Worm (Caenorhabditis elegans) whole organism, L4 larva: ENCODE data around the gene T25B9.1.

ENCODE experiments used
- D1046.2 ChIP-seq: fragments of 200-800 bp; sonication (Bioruptor generic); IDR thresholded peaks from 2 replicates; pipeline ENCODE4 v1.3.6; 2022; ENCODE audit warnings: missing genetic modification characterization, missing compliant biosample characterization
- F10B5.3 ChIP-seq: sonication (generic microtip); optimal IDR thresholded peaks from 2 replicates; lab custom pipeline; 2016; ENCODE audit warnings: mild to moderate bottlenecking, missing genetic modification characterization, missing compliant biosample characterization
- F49E8.2 ChIP-seq: sonication (generic microtip); optimal IDR thresholded peaks from 2 replicates; lab custom pipeline; 2016; ENCODE audit warnings: missing compliant biosample characterization, mild to moderate bottlenecking, missing genetic modification characterization, borderline replicate concordance
- T20F7.1 ChIP-seq: fragments of 200-800 bp; sonication (Bioruptor generic); optimal IDR thresholded peaks from 2 replicates; lab custom pipeline; 2018; ENCODE audit warnings: mild to moderate bottlenecking, missing genetic modification characterization, missing compliant biosample characterization
- Y48G9A.11 ChIP-seq: fragments of 200-800 bp; sonication (Bioruptor generic); IDR thresholded peaks from 2 replicates; pipeline ENCODE4 v1.3.6; 2022; ENCODE audit warnings: missing genetic modification reagents, missing genetic modification characterization, missing compliant biosample characterization
- Y75B8A.6 ChIP-seq: fragments of 200-800 bp; sonication (Bioruptor generic); IDR thresholded peaks from 2 replicates; pipeline ENCODE4 v1.3.6; 2022; ENCODE audit warnings: missing genetic modification reagents, missing genetic modification characterization, missing compliant biosample characterization
- aha-1 ChIP-seq: fragments of 150-350 bp; peaks from one replicate; lab custom pipeline; 2014; ENCODE audit warnings: missing biosample characterization, missing genetic modification characterization
- ama-1 ChIP-seq: fragments of 150-350 bp; optimal IDR thresholded peaks from 2 replicates; lab custom pipeline; 2014; ENCODE audit warnings: inconsistent platforms, mixed read lengths
- ceh-44 ChIP-seq: fragments of 200-800 bp; sonication (Bioruptor generic); IDR thresholded peaks from 2 replicates; pipeline ENCODE4 v1.3.6; 2022; ENCODE audit warnings: missing genetic modification reagents, missing genetic modification characterization, missing compliant biosample characterization
- ctbp-1 ChIP-seq: fragments of 200-800 bp; sonication (Bioruptor generic); IDR thresholded peaks from 2 replicates; pipeline ENCODE4 v1.3.6; 2022; ENCODE audit warnings: missing genetic modification reagents, missing genetic modification characterization, missing compliant biosample characterization
- daf-12 ChIP-seq: fragments of 150-350 bp; optimal IDR thresholded peaks from 2 replicates; lab custom pipeline; 2014; ENCODE audit warnings: missing biosample characterization, missing genetic modification reagents, missing genetic modification characterization
- daf-16 ChIP-seq, 3 experiments: sonication (generic microtip); optimal IDR thresholded peaks; 2 replicates each; lab custom pipeline; 2016 to 2017; ENCODE audit warnings: missing genetic modification characterization in 3 of 3, missing genetic modification reagents in 3 of 3, mild to moderate bottlenecking in 2 of 3, missing compliant biosample characterization in 2 of 3, missing biosample characterization in 1 of 3, moderate library complexity in 1 of 3
- dmd-6 ChIP-seq: fragments of 200-800 bp; sonication (Bioruptor generic); IDR thresholded peaks from 2 replicates; pipeline ENCODE4 v1.3.6; 2022; ENCODE audit warnings: missing genetic modification reagents, missing genetic modification characterization, missing compliant biosample characterization
- dmd-8 ChIP-seq: fragments of 200-800 bp; sonication (Bioruptor generic); IDR thresholded peaks from 2 replicates; pipeline ENCODE4 v1.3.6; 2022; ENCODE audit warnings: missing genetic modification characterization, missing compliant biosample characterization
- dmd-9 ChIP-seq: fragments of 200-800 bp; sonication (Bioruptor generic); IDR thresholded peaks from 2 replicates; pipeline ENCODE4 v1.3.6; 2022; ENCODE audit warnings: missing genetic modification reagents, missing genetic modification characterization, missing compliant biosample characterization
- dpl-1 ChIP-seq: fragments of 150-350 bp; optimal IDR thresholded peaks from 2 replicates; lab custom pipeline; 2014; ENCODE audit warnings: missing biosample characterization, missing genetic modification reagents, missing genetic modification characterization
- duxl-1 ChIP-seq: sonication (generic microtip); optimal IDR thresholded peaks from 2 replicates; lab custom pipeline; 2016; ENCODE audit warnings: mild to moderate bottlenecking, missing genetic modification characterization, moderate library complexity, missing compliant biosample characterization; ENCODE audit not compliant: poor library complexity
- dve-1 ChIP-seq: sonication (generic microtip); optimal IDR thresholded peaks from 2 replicates; lab custom pipeline; 2017; ENCODE audit warnings: antibody characterized with exemption, mild to moderate bottlenecking, missing genetic modification characterization, missing compliant biosample characterization; ENCODE audit not compliant: insufficient read depth
- egl-27 ChIP-seq: sonication (generic microtip); optimal IDR thresholded peaks from 3 replicates; lab custom pipeline; 2017; ENCODE audit warnings: missing biosample characterization, missing genetic modification reagents, missing genetic modification characterization
- egl-43 ChIP-seq: fragments of 200-800 bp; sonication (Bioruptor generic); IDR thresholded peaks from 2 replicates; pipeline ENCODE4 v1.3.6; 2022; ENCODE audit warnings: missing genetic modification reagents, missing genetic modification characterization, missing compliant biosample characterization
- hlh-30 ChIP-seq: sonication (generic microtip); optimal IDR thresholded peaks from 2 replicates; lab custom pipeline; 2017; ENCODE audit warnings: antibody characterized with exemption, mild to moderate bottlenecking, missing genetic modification characterization, missing compliant biosample characterization; ENCODE audit not compliant: insufficient read depth
- lim-7 ChIP-seq: fragments of 200-800 bp; sonication (Bioruptor generic); IDR thresholded peaks from 2 replicates; pipeline ENCODE4 v1.3.6; 2022; ENCODE audit warnings: missing genetic modification characterization, missing compliant biosample characterization
- lin-1 ChIP-seq: fragments of 200-800 bp; sonication (Bioruptor generic); IDR thresholded peaks from 2 replicates; pipeline ENCODE4 v1.3.6; 2022; ENCODE audit warnings: missing genetic modification reagents, missing genetic modification characterization, missing compliant biosample characterization
- lin-29 ChIP-seq: fragments of 200-800 bp; sonication (Bioruptor generic); IDR thresholded peaks from 2 replicates; pipeline ENCODE4 v1.3.6; 2022; ENCODE audit warnings: missing genetic modification reagents, missing genetic modification characterization, missing compliant biosample characterization
- lsy-2 ChIP-seq, 2 experiments: fragments of 150-350 bp in 1 of 2; sonication (generic microtip) in 1 of 2; optimal IDR thresholded peaks; 2 replicates each; lab custom pipeline; 2014 to 2017; ENCODE audit warnings: missing biosample characterization in 2 of 2, missing genetic modification characterization in 2 of 2
- madf-5 ChIP-seq, 2 experiments: fragments of 200-800 bp; sonication (Bioruptor generic); IDR thresholded peaks; 2 replicates each; pipeline ENCODE4 v1.3.6; 2022; ENCODE audit warnings: missing compliant biosample characterization in 2 of 2, missing genetic modification characterization in 2 of 2
- mdt-29 ChIP-seq: fragments of 200-800 bp; sonication (Bioruptor generic); IDR thresholded peaks from 2 replicates; pipeline ENCODE4 v1.3.6; 2022; ENCODE audit warnings: missing genetic modification reagents, missing genetic modification characterization, missing compliant biosample characterization
- mep-1 ChIP-seq: fragments of 150-350 bp; sonication (generic microtip); optimal IDR thresholded peaks from 3 replicates; lab custom pipeline; 2014; ENCODE audit warnings: missing biosample characterization, missing genetic modification characterization
- mxl-2 ChIP-seq: fragments of 200-800 bp; sonication (Bioruptor generic); conservative IDR thresholded peaks from 2 replicates; pipeline ENCODE4 v1.3.6; 2022; ENCODE audit warnings: missing genetic modification reagents, missing genetic modification characterization, missing compliant biosample characterization
- mxl-3 ChIP-seq: fragments of 200-800 bp; sonication (Bioruptor generic); optimal IDR thresholded peaks from 2 replicates; lab custom pipeline; 2018; ENCODE audit warnings: mild to moderate bottlenecking, missing genetic modification characterization, missing compliant biosample characterization
- nhr-10 ChIP-seq: fragments of 150-350 bp; optimal IDR thresholded peaks from 2 replicates; lab custom pipeline; 2014; ENCODE audit warnings: missing biosample characterization, missing genetic modification characterization
- nhr-102 ChIP-seq: sonication (generic microtip); optimal IDR thresholded peaks from 2 replicates; lab custom pipeline; 2016; ENCODE audit warnings: mild to moderate bottlenecking, missing genetic modification characterization, moderate library complexity, missing compliant biosample characterization
- nhr-41 ChIP-seq: fragments of 200-800 bp; sonication (Bioruptor generic); IDR thresholded peaks from 2 replicates; pipeline ENCODE4 v1.3.6; 2022; ENCODE audit warnings: missing genetic modification reagents, missing genetic modification characterization, missing compliant biosample characterization
- nhr-42 ChIP-seq: fragments of 200-800 bp; sonication (Bioruptor generic); IDR thresholded peaks from 2 replicates; pipeline ENCODE4 v1.3.6; 2022; ENCODE audit warnings: missing genetic modification characterization, missing compliant biosample characterization
- nhr-76 ChIP-seq: fragments of 150-350 bp; optimal IDR thresholded peaks from 2 replicates; lab custom pipeline; 2014; ENCODE audit warnings: missing biosample characterization, missing genetic modification characterization
- pqm-1 ChIP-seq: sonication (generic microtip); optimal IDR thresholded peaks from 2 replicates; lab custom pipeline; 2017; ENCODE audit warnings: missing biosample characterization, missing genetic modification characterization
- saeg-2 ChIP-seq: fragments of 200-800 bp; sonication (Bioruptor generic); IDR thresholded peaks from 2 replicates; pipeline ENCODE4 v1.3.6; 2022; ENCODE audit warnings: missing genetic modification reagents, missing genetic modification characterization, missing compliant biosample characterization
- set-16 ChIP-seq: fragments of 200-800 bp; sonication (Bioruptor generic); IDR thresholded peaks from 2 replicates; pipeline ENCODE4 v1.3.6; 2022; ENCODE audit warnings: missing genetic modification reagents, missing genetic modification characterization, missing compliant biosample characterization
- snpc-1.2 ChIP-seq: fragments of 200-800 bp; sonication (Bioruptor generic); IDR thresholded peaks from 2 replicates; pipeline ENCODE4 v1.3.6; 2022; ENCODE audit warnings: missing genetic modification reagents, missing genetic modification characterization, missing compliant biosample characterization
- snpc-4 ChIP-seq: fragments of 150-350 bp; optimal IDR thresholded peaks from 2 replicates; lab custom pipeline; 2014; ENCODE audit warnings: missing biosample characterization, missing genetic modification characterization
- spr-3 ChIP-seq: fragments of 200-800 bp; sonication (Bioruptor generic); optimal IDR thresholded peaks from 2 replicates; lab custom pipeline; 2018; ENCODE audit warnings: mild to moderate bottlenecking, missing genetic modification characterization, missing compliant biosample characterization
- tag-97 ChIP-seq: fragments of 200-800 bp; sonication (Bioruptor generic); IDR thresholded peaks from 2 replicates; pipeline ENCODE4 v1.3.6; 2022; ENCODE audit warnings: missing genetic modification characterization, missing compliant biosample characterization
- unc-39 ChIP-seq: sonication (generic microtip); optimal IDR thresholded peaks from 2 replicates; lab custom pipeline; 2017; ENCODE audit warnings: missing biosample characterization, missing genetic modification characterization
- unc-62 ChIP-seq, 3 experiments: fragments of 150-350 bp in 1 of 3; sonication (generic microtip); optimal IDR thresholded peaks in 2 of 3; peaks in 1 of 3; 1 replicate in 1 of 3; 2 replicates in 2 of 3; lab custom pipeline; 2014 to 2017; ENCODE audit warnings: missing biosample characterization in 3 of 3, missing genetic modification characterization in 3 of 3, missing genetic modification reagents in 3 of 3, missing genotype in 1 of 3
- vab-7 ChIP-seq: fragments of 200-800 bp; sonication (Bioruptor generic); IDR thresholded peaks from 2 replicates; pipeline ENCODE4 v1.3.6; 2022; ENCODE audit warnings: missing genetic modification reagents, missing genetic modification characterization, missing compliant biosample characterization
- zfp-2 ChIP-seq: sonication (generic microtip); optimal IDR thresholded peaks from 2 replicates; lab custom pipeline; 2016; ENCODE audit warnings: mild to moderate bottlenecking, missing genetic modification characterization, missing compliant biosample characterization
- zfp-3 ChIP-seq: fragments of 200-800 bp; sonication (Bioruptor generic); conservative IDR thresholded peaks from 2 replicates; pipeline ENCODE4 v1.3.6; 2022; ENCODE audit warnings: missing genetic modification reagents, missing genetic modification characterization, missing compliant biosample characterization
- zip-11 ChIP-seq: fragments of 200-800 bp; sonication (Bioruptor generic); IDR thresholded peaks from 2 replicates; pipeline ENCODE4 v1.3.6; 2022; ENCODE audit warnings: missing genetic modification characterization, missing compliant biosample characterization
- zip-2 ChIP-seq: fragments of 150-350 bp; optimal IDR thresholded peaks from 2 replicates; lab custom pipeline; 2014; ENCODE audit warnings: missing biosample characterization, missing genetic modification characterization

Gene T25B9.1

ce11 chrIV:10699000-10699399, 50.9 kb downstream of the T25B9.1 start:
- TF ChIP-seq duxl-1 (tag; lab: Kevin White, UChicago) = no peak
- no peak for TF ChIP-seq nhr-102 (tag; lab: Kevin White, UChicago)
- no peak for TF ChIP-seq pqm-1 (tag; lab: Kevin White, UChicago)
- TF ChIP-seq spr-3 (GFP tag; lab: Kevin White, UChicago) = no peak
- peak; percentile 18 for TF ChIP-seq dve-1
- TF ChIP-seq nhr-41 (GFP tag; lab: Robert Waterston, UW) = no peak
- no peak for TF ChIP-seq saeg-2 (GFP tag; lab: Robert Waterston, UW)
- no peak for TF ChIP-seq snpc-4
- TF ChIP-seq daf-16 (GFP tag; optimal IDR thresholded peaks at IDR 0.05; lab: Kevin White, UChicago) = no peak
- no peak for TF ChIP-seq daf-16 (tag; optimal IDR thresholded peaks at IDR 0.05; lab: Kevin White, UChicago)
- peak; percentile 20; the same call in 1 of the 2 replicates for TF ChIP-seq dmd-6
- TF ChIP-seq ama-1 (lab: Kevin White, UChicago) = no peak
- TF ChIP-seq madf-5 (GFP tag; IDR thresholded peaks at IDR 0.05; lab: Robert Waterston, UW) = no peak
- no peak for TF ChIP-seq Y75B8A.6 (GFP tag; lab: Robert Waterston, UW)
- no peak for TF ChIP-seq Y48G9A.11
- TF ChIP-seq dpl-1 = no peak
- no peak for TF ChIP-seq ceh-44
- no peak for TF ChIP-seq nhr-42 (GFP tag; lab: Robert Waterston, UW)
- no peak for TF ChIP-seq F10B5.3 (tag; lab: Kevin White, UChicago)
- TF ChIP-seq unc-39 (tag; lab: Kevin White, UChicago) = no peak
- TF ChIP-seq zfp-3 (GFP tag; lab: Robert Waterston, UW) = no peak
- no peak for TF ChIP-seq nhr-10 (tag; lab: Kevin White, UChicago)
- TF ChIP-seq lin-1 (GFP tag; lab: Robert Waterston, UW) = no peak
- TF ChIP-seq daf-12 (tag; lab: Kevin White, UChicago) = no peak
- TF ChIP-seq tag-97 (GFP tag; lab: Robert Waterston, UW) = no peak
- TF ChIP-seq egl-43 (GFP tag; lab: Robert Waterston, UW) = no peak
- peak; percentile 86 for TF ChIP-seq aha-1 (tag; lab: Kevin White, UChicago)
- no peak for TF ChIP-seq lin-29 (GFP tag; lab: Robert Waterston, UW)
- TF ChIP-seq snpc-1.2 = no peak
- peak; percentile 51 for TF ChIP-seq T20F7.1 (GFP tag; lab: Kevin White, UChicago)

- no peak for TF ChIP-seq nhr-42 (GFP tag; lab: Robert Waterston, UW)
- TF ChIP-seq zfp-3 (GFP tag; lab: Robert Waterston, UW) = no peak
- TF ChIP-seq unc-62 (GFP tag; optimal IDR thresholded peaks at IDR 0.05 in 1 of 2; lab: Kevin White, UChicago) = peak in 1 of 2 experiments; percentile 17
- no peak for TF ChIP-seq unc-62 (tag; optimal IDR thresholded peaks at IDR 0.05; lab: Kevin White, UChicago)
- no peak for TF ChIP-seq aha-1 (tag; lab: Kevin White, UChicago)
- TF ChIP-seq egl-27 (tag; lab: Kevin White, UChicago) = no peak
- TF ChIP-seq zip-11 (GFP tag; lab: Robert Waterston, UW) = no peak
- TF ChIP-seq vab-7 (GFP tag; lab: Robert Waterston, UW) = no peak
- 0 out of 2 replicates have a peak, but pooled peaks have one; percentile 55 for TF ChIP-seq dmd-8 (GFP tag; lab: Robert Waterston, UW)
- peak; percentile 68 for TF ChIP-seq set-16
- TF ChIP-seq mdt-29 = no peak
- no peak for TF ChIP-seq zfp-2 (tag; lab: Kevin White, UChicago)
- TF ChIP-seq dmd-9 (GFP tag; lab: Robert Waterston, UW) = no peak
- no peak for TF ChIP-seq daf-16 (GFP tag; optimal IDR thresholded peaks at IDR 0.05; lab: Kevin White, UChicago)
- TF ChIP-seq daf-16 (tag; optimal IDR thresholded peaks at IDR 0.05; lab: Kevin White, UChicago) = no peak
- TF ChIP-seq ctbp-1 = no peak
- TF ChIP-seq Y75B8A.6 (GFP tag; lab: Robert Waterston, UW) = no peak
- no peak for TF ChIP-seq hlh-30 (tag; lab: Kevin White, UChicago)
- TF ChIP-seq D1046.2 = no peak
- TF ChIP-seq dve-1 = no peak
- no peak for TF ChIP-seq mxl-3 (GFP tag; lab: Kevin White, UChicago)
- no peak for TF ChIP-seq snpc-4
- TF ChIP-seq lim-7 (GFP tag; lab: Robert Waterston, UW) = 0 out of 2 replicates have a peak, but pooled peaks have one; percentile 39
- TF ChIP-seq mxl-2 = no peak
- no peak for TF ChIP-seq pqm-1 (tag; lab: Kevin White, UChicago)
- no peak for TF ChIP-seq F49E8.2
- no peak for TF ChIP-seq lsy-2 (tag; optimal IDR thresholded peaks at IDR 0.05; lab: Kevin White, UChicago)
- TF ChIP-seq nhr-76 (tag; lab: Kevin White, UChicago) = no peak
- TF ChIP-seq zip-2 (tag; lab: Kevin White, UChicago) = no peak
- no peak for TF ChIP-seq dpl-1
- TF ChIP-seq mep-1 (tag; lab: Kevin White, UChicago) = no peak
Observed at ce11 chrIV:10698486-10698885, 51.5 kb downstream of the T25B9.1 start.
